Fruit fly (Drosophila melanogaster) whole organism, pupa: ENCODE results near the gene Grp170.

ENCODE experiments used
- CG10348 ChIP-seq: fragments of 200-800 bp; sonication (Bioruptor generic); IDR thresholded peaks from 2 replicates; pipeline ENCODE4 v1.3.6; 2022; ENCODE audit warnings: missing biosample characterization, missing genetic modification characterization
- CG12605 ChIP-seq: fragments of 200-800 bp; sonication (Bioruptor generic); IDR thresholded peaks from 2 replicates; pipeline ENCODE4 v1.3.6; 2022; ENCODE audit warnings: missing biosample characterization, missing genetic modification characterization
- CG13204 ChIP-seq: fragments of 200-800 bp; sonication (Bioruptor generic); optimal IDR thresholded peaks from 2 replicates; lab custom pipeline; 2018; ENCODE audit warnings: missing biosample characterization, mild to moderate bottlenecking, missing genetic modification characterization, moderate library complexity
- CG14655 ChIP-seq: fragments of 200-800 bp; sonication (Bioruptor generic); optimal IDR thresholded peaks from 3 replicates; lab custom pipeline; 2017; ENCODE audit warnings: mild to moderate bottlenecking, missing biosample characterization, missing genetic modification reagents, missing genetic modification characterization
- CG15710 ChIP-seq: fragments of 200-800 bp; sonication (Bioruptor generic); optimal IDR thresholded peaks from 2 replicates; lab custom pipeline; 2018; ENCODE audit warnings: missing biosample characterization, mild to moderate bottlenecking, missing genetic modification characterization, moderate library complexity
- CG17806 ChIP-seq: fragments of 200-800 bp; sonication (Bioruptor generic); optimal IDR thresholded peaks from 2 replicates; lab custom pipeline; 2018; ENCODE audit warnings: missing biosample characterization, mild to moderate bottlenecking, missing genetic modification characterization, moderate library complexity
- CG32121 ChIP-seq: fragments of 200-800 bp; sonication (Bioruptor generic); IDR thresholded peaks from 2 replicates; pipeline ENCODE4 v1.3.6; 2022; ENCODE audit warnings: missing biosample characterization, missing genetic modification characterization
- CG34367 ChIP-seq: fragments of 200-800 bp; sonication (Bioruptor generic); optimal IDR thresholded peaks from 2 replicates; lab custom pipeline; 2018; ENCODE audit warnings: missing biosample characterization, mild to moderate bottlenecking, missing genetic modification characterization
- CG4496 ChIP-seq: fragments of 200-800 bp; sonication (Bioruptor generic); IDR thresholded peaks from 3 replicates; pipeline ENCODE4 v1.3.6; 2022; ENCODE audit warnings: missing biosample characterization, missing genetic modification characterization
- CG8159 ChIP-seq: fragments of 200-800 bp; sonication (Bioruptor generic); optimal IDR thresholded peaks from 3 replicates; lab custom pipeline; 2018; ENCODE audit warnings: missing biosample characterization, mild to moderate bottlenecking, missing genetic modification characterization, moderate library complexity
- CG8301 ChIP-seq: fragments of 200-800 bp; sonication (Bioruptor generic); optimal IDR thresholded peaks from 2 replicates; lab custom pipeline; 2018; ENCODE audit warnings: missing biosample characterization, mild to moderate bottlenecking, missing genetic modification characterization
- CG9948 ChIP-seq: fragments of 200-800 bp; sonication (Bioruptor generic); optimal IDR thresholded peaks from 2 replicates; lab custom pipeline; 2018; ENCODE audit warnings: missing biosample characterization, mild to moderate bottlenecking, missing genetic modification characterization, moderate library complexity
- D1 ChIP-seq: fragments of 200-800 bp; sonication (Bioruptor generic); optimal IDR thresholded peaks from 2 replicates; lab custom pipeline; 2018; ENCODE audit warnings: missing biosample characterization, mild to moderate bottlenecking, missing genetic modification characterization, moderate library complexity
- EcR ChIP-seq: fragments of 200-800 bp; sonication (Bioruptor generic); optimal IDR thresholded peaks from 3 replicates; lab custom pipeline; 2019; ENCODE audit warnings: missing biosample characterization, missing genetic modification characterization, mild to moderate bottlenecking, moderate library complexity, missing genetic modification reagents
- Ets98B ChIP-seq: fragments of 200-800 bp; sonication (Bioruptor generic); IDR thresholded peaks from 2 replicates; pipeline ENCODE4 v1.3.6; 2022; ENCODE audit warnings: missing biosample characterization, missing genetic modification characterization
- Pif1A ChIP-seq: fragments of 200-800 bp; sonication (Bioruptor generic); optimal IDR thresholded peaks from 3 replicates; lab custom pipeline; 2016; ENCODE audit warnings: missing biosample characterization, missing genetic modification characterization
- Pif1B ChIP-seq: fragments of 200-800 bp; sonication (Bioruptor generic); optimal IDR thresholded peaks from 3 replicates; lab custom pipeline; 2016; ENCODE audit warnings: missing biosample characterization, missing genetic modification characterization
- Snoo ChIP-seq: fragments of 200-800 bp; sonication (Bioruptor generic); optimal IDR thresholded peaks from 3 replicates; lab custom pipeline; 2017; ENCODE audit warnings: missing biosample characterization, mild to moderate bottlenecking, missing genetic modification characterization, inconsistent platforms
- fd96Ca ChIP-seq: fragments of 200-800 bp; sonication (Bioruptor generic); IDR thresholded peaks from 3 replicates; pipeline ENCODE4 v1.3.6; 2022; ENCODE audit warnings: missing biosample characterization, missing genetic modification characterization
- gl ChIP-seq: fragments of 200-800 bp; sonication (Bioruptor generic); optimal IDR thresholded peaks from 2 replicates; lab custom pipeline; 2018; ENCODE audit warnings: missing biosample characterization, mild to moderate bottlenecking, missing genetic modification characterization
- rn ChIP-seq: fragments of 200-800 bp; sonication (Bioruptor generic); IDR thresholded peaks from 2 replicates; pipeline ENCODE4 v1.3.6; 2022; ENCODE audit warnings: missing biosample characterization, missing genetic modification characterization

Gene Grp170

DNA sequence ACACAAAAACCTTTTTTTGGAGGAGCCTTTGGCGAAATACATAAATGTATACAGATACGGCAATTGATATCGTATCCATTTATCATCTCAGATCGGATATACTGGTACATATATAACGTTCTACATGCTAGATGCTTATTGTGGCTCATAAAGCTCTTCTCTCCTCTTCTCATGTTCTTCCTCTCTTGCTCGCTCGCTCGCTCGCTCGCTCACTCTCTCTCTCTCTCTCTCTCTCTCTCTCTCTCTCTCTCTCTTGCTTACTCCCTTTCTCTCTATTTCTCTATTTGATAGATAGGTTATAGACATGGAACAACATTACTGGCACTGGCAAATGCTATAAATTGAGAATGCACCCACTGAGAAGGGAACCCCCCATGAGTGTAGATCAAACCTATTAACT is 19.8 kb downstream of the Grp170 start:
- TF ChIP-seq fd96Ca (GFP tag; lab: Robert Waterston, UW) (no peak), EcR (GFP tag; lab: Kevin White, UChicago) (peak; percentile 68), Ets98B (GFP tag; lab: Robert Waterston, UW) (peak; percentile 22; the same call in 1 of the 2 replicates), Pif1A (GFP tag; lab: Kevin White, UChicago) (no peak)

DNA sequence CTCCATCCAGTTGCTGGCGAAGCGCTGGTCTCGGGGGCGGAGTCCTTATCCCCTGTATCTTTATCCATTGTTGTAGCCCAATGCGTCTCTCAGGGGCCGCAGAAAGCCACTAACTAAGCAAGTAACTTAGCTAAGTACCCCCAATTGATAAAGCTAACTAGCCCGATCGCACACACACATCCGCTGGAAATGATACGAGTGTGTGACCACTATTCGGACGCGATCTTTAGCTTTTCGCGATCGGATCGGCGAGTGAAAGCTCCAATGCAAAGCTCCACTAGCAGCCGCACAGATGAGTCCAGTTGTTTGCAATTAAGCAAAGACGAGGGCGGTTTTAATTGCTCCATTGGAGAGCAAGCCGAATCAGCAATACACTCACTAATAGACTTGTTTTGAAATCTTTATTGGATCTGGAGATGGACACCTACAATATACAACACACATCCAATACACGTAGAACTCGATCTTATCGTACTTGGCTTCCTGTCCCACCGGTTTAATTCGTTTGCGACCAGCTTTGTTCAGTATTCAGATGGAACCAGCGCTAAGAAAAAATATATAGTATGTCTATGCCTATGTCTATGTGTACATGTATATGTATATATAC is 20.7 kb downstream of the Grp170 start, which contains the start of gene CG3091:
Gene CG3091, minus strand, starts transcription at position 178 of the 607 bp plus-strand sequence.
- no peak for TF ChIP-seq CG15710 (tag; lab: Kevin White, UChicago)
- no peak for TF ChIP-seq CG34367 (tag; lab: Kevin White, UChicago)
- TF ChIP-seq Snoo (tag; lab: Kevin White, UChicago): no peak
- no peak for TF ChIP-seq CG10348 (GFP tag; lab: Robert Waterston, UW)
- no peak for TF ChIP-seq CG8159 (tag; lab: Kevin White, UChicago)
- TF ChIP-seq CG9948 (tag; lab: Kevin White, UChicago): no peak
- TF ChIP-seq CG4496 (GFP tag; lab: Robert Waterston, UW): peak; percentile 55; the same call in 1 of the 3 replicates
- no peak for TF ChIP-seq CG14655
- no peak for TF ChIP-seq CG8301 (tag; lab: Kevin White, UChicago)
- TF ChIP-seq CG32121 (GFP tag; lab: Robert Waterston, UW): peak; percentile 75
- TF ChIP-seq gl: no peak
- TF ChIP-seq D1 (tag; lab: Kevin White, UChicago): no peak
- TF ChIP-seq rn: no peak
- peak; percentile 70; the same call in 2 of the 3 replicates for TF ChIP-seq fd96Ca (GFP tag; lab: Robert Waterston, UW)
- TF ChIP-seq CG17806 (tag; lab: Kevin White, UChicago): no peak
- TF ChIP-seq CG12605 (GFP tag; lab: Robert Waterston, UW): no peak
- TF ChIP-seq Ets98B (GFP tag; lab: Robert Waterston, UW): peak; percentile 73
- TF ChIP-seq Pif1B (GFP tag; lab: Kevin White, UChicago): no peak
- TF ChIP-seq CG13204: no peak
- no peak for TF ChIP-seq EcR (GFP tag; lab: Kevin White, UChicago)
- TF ChIP-seq Pif1A (GFP tag; lab: Kevin White, UChicago): no peak

- TF ChIP-seq CG4496 (GFP tag; lab: Robert Waterston, UW): 0 out of 3 replicates have a peak, but pooled peaks have one; percentile 21
- no peak for TF ChIP-seq CG8301 (tag; lab: Kevin White, UChicago)
These were observed 23.2 kb downstream of the Grp170 start, which contains the start of gene CG3191 for dm6 chrX:2251688-2252087. TSS of gene CG3191 (minus strand) at chrX:2251993.

DNA sequence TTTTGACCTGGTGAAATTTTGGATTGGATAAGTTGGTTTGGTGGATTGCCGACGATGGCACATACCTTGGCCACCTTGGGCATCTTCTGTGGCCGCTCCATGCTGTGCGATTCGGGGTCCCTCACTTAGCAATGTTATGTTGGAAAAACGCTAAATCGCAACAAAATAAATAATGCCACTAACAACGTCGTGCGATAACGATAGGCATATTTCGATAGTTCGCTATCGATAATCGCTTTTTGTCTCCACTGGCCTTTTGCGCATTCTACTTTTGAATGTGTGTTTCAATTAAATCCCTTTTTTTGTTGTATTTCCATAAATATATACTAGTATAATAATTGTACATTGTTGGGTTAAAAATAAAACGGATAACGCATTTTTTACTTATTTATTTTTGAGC is 25.1 kb downstream of the Grp170 start, which contains the start of gene crn:
Gene crn, minus strand, starts transcription at position 221 of the 400 bp plus-strand sequence.
- TF ChIP-seq CG15710 (tag; lab: Kevin White, UChicago): no peak
- TF ChIP-seq Ets98B (GFP tag; lab: Robert Waterston, UW): no peak
- TF ChIP-seq Pif1B (GFP tag; lab: Kevin White, UChicago): no peak
- no peak for TF ChIP-seq CG34367 (tag; lab: Kevin White, UChicago)

DNA sequence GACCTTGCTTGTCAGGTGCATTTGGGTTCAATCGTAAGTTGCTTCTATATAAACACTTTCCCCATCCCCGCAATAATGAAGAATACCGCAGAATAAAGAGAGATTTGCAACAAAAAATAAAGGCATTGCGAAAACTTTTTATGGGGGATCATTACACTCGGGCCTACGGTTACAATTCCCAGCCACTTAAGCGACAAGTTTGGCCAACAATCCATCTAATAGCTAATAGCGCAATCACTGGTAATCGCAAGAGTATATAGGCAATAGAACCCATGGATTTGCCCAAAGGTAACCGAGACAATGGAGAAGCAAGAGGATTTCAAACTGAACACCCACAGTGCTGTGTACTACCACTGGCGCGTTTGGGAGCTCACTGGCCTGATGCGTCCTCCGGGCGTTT is 28.9 kb downstream of the Grp170 start, which contains the start of gene Or2a:
Gene Or2a, plus strand, starts transcription at position 301 of the 400 bp plus-strand sequence.
- no peak for TF ChIP-seq D1 (tag; lab: Kevin White, UChicago)

DNA sequence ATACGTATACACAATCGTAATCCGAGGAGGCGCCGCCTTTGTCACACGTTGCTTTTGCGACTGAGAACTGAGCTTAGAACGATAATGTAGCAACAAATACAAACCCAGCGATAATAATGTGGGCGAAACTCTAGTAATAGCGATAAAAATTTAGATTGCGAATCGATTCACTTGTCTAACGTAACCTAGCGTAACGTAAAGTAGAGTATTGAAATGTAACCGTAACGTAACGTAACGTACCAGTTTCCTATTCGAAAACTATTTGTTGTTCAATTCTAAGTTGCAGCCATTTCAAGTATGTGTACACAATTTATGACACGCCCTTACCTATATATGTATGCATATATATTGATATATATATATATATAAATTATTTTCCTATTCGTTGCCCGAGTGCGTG is 30.1 kb downstream of the Grp170 start:
- no peak for TF ChIP-seq Ets98B (GFP tag; lab: Robert Waterston, UW)
- no peak for TF ChIP-seq CG8301 (tag; lab: Kevin White, UChicago)
- no peak for TF ChIP-seq CG4496 (GFP tag; lab: Robert Waterston, UW)
- TF ChIP-seq CG10348 (GFP tag; lab: Robert Waterston, UW): no peak

dm6 chrX:2242897-2243296 is 32.0 kb downstream of the Grp170 start:
- no peak for TF ChIP-seq rn
- no peak for TF ChIP-seq CG15710 (tag; lab: Kevin White, UChicago)
- TF ChIP-seq D1 (tag; lab: Kevin White, UChicago): no peak
- no peak for TF ChIP-seq CG13204
- no peak for TF ChIP-seq CG8159 (tag; lab: Kevin White, UChicago)
- no peak for TF ChIP-seq Snoo (tag; lab: Kevin White, UChicago)

dm6 chrX:2241842-2242241 is 33.0 kb downstream of the Grp170 start, which contains the start of gene kz:
TSS of gene kz (minus strand) at chrX:2242035.
- no peak for TF ChIP-seq CG4496 (GFP tag; lab: Robert Waterston, UW)
